Worm (Caenorhabditis elegans) whole organism, midembryonic: ENCODE measurements around the gene haf-2.

Experiments
- T22C8.4 ChIP-seq: fragments of 200-800 bp; sonication (Bioruptor generic); IDR thresholded peaks from 2 replicates; pipeline ENCODE4 v1.3.6; 2022; ENCODE audit warnings: missing genetic modification characterization, missing compliant biosample characterization
- cog-1 ChIP-seq: sonication (generic microtip); optimal IDR thresholded peaks from 2 replicates; lab custom pipeline; 2016; ENCODE audit warnings: missing genetic modification characterization, missing compliant biosample characterization
- flt-1 ChIP-seq: fragments of 200-800 bp; sonication (Bioruptor generic); IDR thresholded peaks from 2 replicates; pipeline ENCODE4 v1.3.6; 2022; ENCODE audit warnings: missing genetic modification characterization, missing compliant biosample characterization
- klf-2 ChIP-seq: fragments of 200-800 bp; sonication (Bioruptor generic); conservative IDR thresholded peaks from 2 replicates; pipeline ENCODE4 v1.3.6; 2022; ENCODE audit warnings: missing genetic modification reagents, missing genetic modification characterization, missing compliant biosample characterization
- ref-1 ChIP-seq: fragments of 200-800 bp; sonication (Bioruptor generic); conservative IDR thresholded peaks from 2 replicates; pipeline ENCODE4 v1.3.6; 2022; ENCODE audit warnings: missing genetic modification reagents, missing genetic modification characterization, missing compliant biosample characterization
- tab-1 ChIP-seq: fragments of 200-800 bp; sonication (Bioruptor generic); IDR thresholded peaks from 2 replicates; pipeline ENCODE4 v1.3.6; 2022; ENCODE audit warnings: missing genetic modification characterization, missing compliant biosample characterization
- ztf-23 ChIP-seq: fragments of 200-800 bp; sonication (Bioruptor generic); IDR thresholded peaks from 2 replicates; pipeline ENCODE4 v1.3.6; 2022; ENCODE audit warnings: missing genetic modification reagents, missing genetic modification characterization, missing compliant biosample characterization
- ztf-29 ChIP-seq: fragments of 200-800 bp; sonication (Bioruptor generic); IDR thresholded peaks from 2 replicates; pipeline ENCODE4 v1.3.6; 2022; ENCODE audit warnings: missing genetic modification reagents, missing genetic modification characterization, missing compliant biosample characterization

- no peak for TF ChIP-seq T22C8.4 (GFP tag; lab: Robert Waterston, UW)
- TF ChIP-seq tab-1 (GFP tag; lab: Robert Waterston, UW): no peak
- no peak for TF ChIP-seq ztf-29 (GFP tag; lab: Robert Waterston, UW)
- no peak for TF ChIP-seq ztf-23 (GFP tag; lab: Robert Waterston, UW)
- peak; percentile 15 for TF ChIP-seq cog-1 (tag; lab: Kevin White, UChicago)
- TF ChIP-seq flt-1 (GFP tag; lab: Robert Waterston, UW): no peak
- TF ChIP-seq ref-1 (GFP tag; lab: Robert Waterston, UW): no peak
- no peak for TF ChIP-seq klf-2 (GFP tag; lab: Robert Waterston, UW)
Measured at ce11 chrII:7337469-7337893, 18.7 kb downstream of the haf-2 start.
